Worm (Caenorhabditis elegans) whole organism, midembryonic: Measurements from ENCODE around the gene unc-23.

ENCODE experiments used
- cog-1 ChIP-seq: sonication (generic microtip); optimal IDR thresholded peaks from 2 replicates; lab custom pipeline; 2016; ENCODE audit warnings: missing genetic modification characterization, missing compliant biosample characterization
- klf-2 ChIP-seq: fragments of 200-800 bp; sonication (Bioruptor generic); conservative IDR thresholded peaks from 2 replicates; pipeline ENCODE4 v1.3.6; 2022; ENCODE audit warnings: missing genetic modification reagents, missing genetic modification characterization, missing compliant biosample characterization
- ztf-23 ChIP-seq: fragments of 200-800 bp; sonication (Bioruptor generic); IDR thresholded peaks from 2 replicates; pipeline ENCODE4 v1.3.6; 2022; ENCODE audit warnings: missing genetic modification reagents, missing genetic modification characterization, missing compliant biosample characterization
- ztf-29 ChIP-seq: fragments of 200-800 bp; sonication (Bioruptor generic); IDR thresholded peaks from 2 replicates; pipeline ENCODE4 v1.3.6; 2022; ENCODE audit warnings: missing genetic modification reagents, missing genetic modification characterization, missing compliant biosample characterization

DNA sequence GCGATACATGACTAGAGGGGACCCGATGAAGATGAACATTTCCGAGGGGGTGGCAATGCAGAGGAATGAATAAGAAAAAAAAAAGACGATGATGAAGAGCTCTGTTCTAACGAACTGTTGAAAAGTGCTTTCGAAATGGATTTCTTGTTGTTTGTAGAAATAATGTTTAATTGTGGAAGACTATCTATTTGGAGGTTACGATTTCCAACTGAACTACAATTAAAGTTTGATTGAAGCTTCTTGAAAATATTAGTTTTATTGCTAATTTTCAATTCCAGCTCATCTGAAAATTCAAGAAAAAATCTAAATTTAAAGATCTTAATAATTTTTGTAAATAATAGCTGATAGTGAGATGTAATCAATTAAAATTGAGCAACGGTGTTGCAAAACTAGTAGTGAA lies 8.3 kb downstream of the unc-23 start:
- TF ChIP-seq cog-1 (tag; lab: Kevin White, UChicago) (no peak), ztf-29 (GFP tag; lab: Robert Waterston, UW) (no peak), ztf-23 (no peak), klf-2 (no peak)
